Worm (Caenorhabditis elegans) whole organism, young adult: ENCODE data around the gene D1054.19.

Experiments used
- D2030.7 ChIP-seq: fragments of 200-800 bp; sonication (Bioruptor generic); IDR thresholded peaks from 2 replicates; pipeline ENCODE4 v1.3.6; 2022; ENCODE audit warnings: missing genetic modification reagents, missing genetic modification characterization, missing compliant biosample characterization
- F23B12.7 ChIP-seq: sonication (generic microtip); optimal IDR thresholded peaks from 2 replicates; lab custom pipeline; 2017; ENCODE audit warnings: missing genetic modification characterization, mild to moderate bottlenecking, missing compliant biosample characterization, antibody characterized with exemption, moderate library complexity; ENCODE audit not compliant: insufficient read depth
- F33H1.4 ChIP-seq: fragments of 200-800 bp; sonication (Bioruptor generic); IDR thresholded peaks from 2 replicates; pipeline ENCODE4 v1.3.6; 2022; ENCODE audit warnings: missing genetic modification reagents, missing genetic modification characterization, missing compliant biosample characterization
- F49E8.2 ChIP-seq: sonication (generic microtip); optimal IDR thresholded peaks from 3 replicates; lab custom pipeline; 2017; ENCODE audit warnings: missing genetic modification characterization, mild to moderate bottlenecking, missing compliant biosample characterization, antibody characterized with exemption, moderate library complexity; ENCODE audit not compliant: insufficient read depth
- K11D2.4 ChIP-seq: fragments of 200-800 bp; sonication (Bioruptor generic); IDR thresholded peaks from 2 replicates; pipeline ENCODE4 v1.3.6; 2022; ENCODE audit warnings: missing genetic modification reagents, missing genetic modification characterization, missing compliant biosample characterization
- Y53G8AR.9 ChIP-seq: fragments of 200-800 bp; sonication (Bioruptor generic); conservative IDR thresholded peaks from 2 replicates; pipeline ENCODE4 v1.3.6; 2022; ENCODE audit warnings: missing genetic modification reagents, missing genetic modification characterization, missing compliant biosample characterization
- Y56A3A.18 ChIP-seq: fragments of 200-800 bp; sonication (Bioruptor generic); IDR thresholded peaks from 2 replicates; pipeline ENCODE4 v1.3.6; 2022; ENCODE audit warnings: missing genetic modification reagents, missing genetic modification characterization, missing compliant biosample characterization
- Y67H2A.10 ChIP-seq: fragments of 200-800 bp; sonication (Bioruptor generic); conservative IDR thresholded peaks from 2 replicates; pipeline ENCODE4 v1.3.6; 2022; ENCODE audit warnings: missing genetic modification reagents, missing genetic modification characterization, missing compliant biosample characterization
- Y79H2A.3 ChIP-seq: fragments of 200-800 bp; sonication (Bioruptor generic); conservative IDR thresholded peaks from 2 replicates; pipeline ENCODE4 v1.3.6; 2022; ENCODE audit warnings: missing genetic modification reagents, missing genetic modification characterization, missing compliant biosample characterization
- Y95B8A.8 ChIP-seq: fragments of 200-800 bp; sonication (Bioruptor generic); IDR thresholded peaks from 2 replicates; pipeline ENCODE4 v1.3.6; 2022; ENCODE audit warnings: missing genetic modification reagents, missing genetic modification characterization, missing compliant biosample characterization
- attf-5 ChIP-seq: fragments of 200-800 bp; sonication (Bioruptor generic); optimal IDR thresholded peaks from 2 replicates; lab custom pipeline; 2018; ENCODE audit warnings: mild to moderate bottlenecking, missing genetic modification characterization, missing compliant biosample characterization
- cebp-1 ChIP-seq, 2 experiments: fragments of 200-800 bp in 1 of 2; sonication (Bioruptor generic) in 1 of 2; sonication (generic microtip) in 1 of 2; IDR thresholded peaks in 1 of 2; optimal IDR thresholded peaks in 1 of 2; 2 replicates each; pipeline versions ENCODE4 v1.3.6 to Lab custom; 2017 to 2022; ENCODE audit warnings: missing compliant biosample characterization in 2 of 2, missing genetic modification characterization in 2 of 2, mild to moderate bottlenecking in 1 of 2, missing genetic modification reagents in 1 of 2, moderate library complexity in 1 of 2
- ceh-100 ChIP-seq: fragments of 200-800 bp; sonication (Bioruptor generic); IDR thresholded peaks from 2 replicates; pipeline ENCODE4 v1.3.6; 2022; ENCODE audit warnings: missing genetic modification reagents, missing genetic modification characterization, missing compliant biosample characterization
- ceh-58 ChIP-seq: fragments of 200-800 bp; sonication (Bioruptor generic); IDR thresholded peaks from 2 replicates; pipeline ENCODE4 v1.3.6; 2022; ENCODE audit warnings: missing genetic modification characterization, missing compliant biosample characterization
- ceh-91 ChIP-seq: fragments of 200-800 bp; sonication (Bioruptor generic); IDR thresholded peaks from 2 replicates; pipeline ENCODE4 v1.3.6; 2022; ENCODE audit warnings: missing genetic modification reagents, missing genetic modification characterization, missing compliant biosample characterization
- dox-1 ChIP-seq: fragments of 200-800 bp; sonication (Bioruptor generic); IDR thresholded peaks from 2 replicates; pipeline ENCODE4 v1.3.6; 2022; ENCODE audit warnings: missing genetic modification reagents, missing genetic modification characterization, missing compliant biosample characterization
- dpff-1 ChIP-seq: sonication (generic microtip); optimal IDR thresholded peaks from 2 replicates; lab custom pipeline; 2017; ENCODE audit warnings: mild to moderate bottlenecking, missing genetic modification characterization, missing compliant biosample characterization
- dpl-1 ChIP-seq: fragments of 150-350 bp; optimal IDR thresholded peaks from 2 replicates; lab custom pipeline; 2014; ENCODE audit warnings: missing biosample characterization, missing genetic modification reagents, missing genetic modification characterization
- efl-1 ChIP-seq: fragments of 150-350 bp; optimal IDR thresholded peaks from 2 replicates; lab custom pipeline; 2014; ENCODE audit warnings: missing biosample characterization, missing genetic modification reagents, missing genetic modification characterization
- ekl-4 ChIP-seq: fragments of 200-800 bp; sonication (Bioruptor generic); IDR thresholded peaks from 2 replicates; pipeline ENCODE4 v1.3.6; 2022; ENCODE audit warnings: missing genetic modification reagents, missing genetic modification characterization, missing compliant biosample characterization
- hmg-1.2 ChIP-seq: fragments of 200-800 bp; sonication (Bioruptor generic); IDR thresholded peaks from 2 replicates; pipeline ENCODE4 v1.3.6; 2022; ENCODE audit warnings: missing genetic modification reagents, missing genetic modification characterization, missing compliant biosample characterization
- hmg-20 ChIP-seq: fragments of 200-800 bp; sonication (Bioruptor generic); IDR thresholded peaks from 2 replicates; pipeline ENCODE4 v1.3.6; 2022; ENCODE audit warnings: missing genetic modification reagents, missing genetic modification characterization, missing compliant biosample characterization
- hsf-1 ChIP-seq: fragments of 200-800 bp; sonication (Bioruptor generic); IDR thresholded peaks from 2 replicates; pipeline ENCODE4 v1.3.6; 2022; ENCODE audit warnings: missing genetic modification reagents, missing genetic modification characterization, missing compliant biosample characterization
- lag-1 ChIP-seq: fragments of 200-800 bp; sonication (Bioruptor generic); IDR thresholded peaks from 2 replicates; pipeline ENCODE4 v1.3.6; 2022; ENCODE audit warnings: missing genetic modification reagents, missing genetic modification characterization, missing compliant biosample characterization
- lin-35 ChIP-seq, 3 experiments: fragments of 150-350 bp in 2 of 3; sonication (generic microtip) in 1 of 3; optimal IDR thresholded peaks; 2 replicates each; lab custom pipeline; 2014 to 2018; ENCODE audit warnings: missing biosample characterization in 3 of 3, missing genetic modification characterization in 3 of 3, missing genetic modification reagents in 3 of 3
- lin-54 ChIP-seq: fragments of 200-800 bp; sonication (Bioruptor generic); optimal IDR thresholded peaks from 2 replicates; lab custom pipeline; 2018; ENCODE audit warnings: mild to moderate bottlenecking, missing genetic modification characterization, missing compliant biosample characterization
- lsl-1 ChIP-seq: fragments of 200-800 bp; sonication (Bioruptor generic); optimal IDR thresholded peaks from 2 replicates; lab custom pipeline; 2018; ENCODE audit warnings: mild to moderate bottlenecking, missing genetic modification characterization, moderate library complexity, missing compliant biosample characterization
- lsy-27 ChIP-seq: sonication (generic microtip); optimal IDR thresholded peaks from 2 replicates; lab custom pipeline; 2017; ENCODE audit warnings: missing genetic modification characterization, mild to moderate bottlenecking, missing compliant biosample characterization, antibody characterized with exemption, missing genotype, borderline replicate concordance; ENCODE audit not compliant: insufficient read depth
- madf-3 ChIP-seq: fragments of 200-800 bp; sonication (Bioruptor generic); IDR thresholded peaks from 2 replicates; pipeline ENCODE4 v1.3.6; 2022; ENCODE audit warnings: missing genetic modification reagents, missing genetic modification characterization, missing compliant biosample characterization
- madf-6 ChIP-seq: fragments of 200-800 bp; sonication (Bioruptor generic); IDR thresholded peaks from 2 replicates; pipeline ENCODE4 v1.3.6; 2022; ENCODE audit warnings: missing genetic modification reagents, missing genetic modification characterization, missing compliant biosample characterization
- madf-8 ChIP-seq: fragments of 200-800 bp; sonication (Bioruptor generic); conservative IDR thresholded peaks from 2 replicates; pipeline ENCODE4 v1.3.6; 2022; ENCODE audit warnings: missing genetic modification reagents, missing genetic modification characterization, missing compliant biosample characterization
- mcd-1 ChIP-seq: fragments of 200-800 bp; sonication (Bioruptor generic); IDR thresholded peaks from 2 replicates; pipeline ENCODE4 v1.3.6; 2022; ENCODE audit warnings: missing genetic modification reagents, missing genetic modification characterization, missing compliant biosample characterization
- nfya-1 ChIP-seq: sonication (generic microtip); optimal IDR thresholded peaks from 2 replicates; lab custom pipeline; 2017; ENCODE audit warnings: antibody characterized with exemption, missing compliant biosample characterization, missing genetic modification characterization, borderline replicate concordance; ENCODE audit not compliant: insufficient read depth
- nfya-2 ChIP-seq: fragments of 200-800 bp; sonication (Bioruptor generic); IDR thresholded peaks from 2 replicates; pipeline ENCODE4 v1.3.6; 2022; ENCODE audit warnings: missing genetic modification reagents, missing genetic modification characterization, missing compliant biosample characterization
- nhr-179 ChIP-seq: sonication (generic microtip); optimal IDR thresholded peaks from 2 replicates; lab custom pipeline; 2016; ENCODE audit warnings: mild to moderate bottlenecking, missing genetic modification characterization, missing compliant biosample characterization
- pbrm-1 ChIP-seq: fragments of 200-800 bp; sonication (Bioruptor generic); IDR thresholded peaks from 2 replicates; pipeline ENCODE4 v1.3.6; 2022; ENCODE audit warnings: missing genetic modification reagents, missing genetic modification characterization, missing compliant biosample characterization
- rcor-1 ChIP-seq: fragments of 200-800 bp; sonication (Bioruptor generic); IDR thresholded peaks from 2 replicates; pipeline ENCODE4 v1.3.6; 2022; ENCODE audit warnings: missing genetic modification reagents, missing genetic modification characterization, missing compliant biosample characterization
- rpc-1 ChIP-seq, 2 experiments: fragments of 150-350 bp in 1 of 2; sonication (generic microtip) in 1 of 2; optimal IDR thresholded peaks; 2 replicates each; lab custom pipeline; 2014 to 2018; ENCODE audit warnings: missing biosample characterization in 1 of 2, missing genetic modification characterization in 1 of 2, missing genetic modification reagents in 1 of 2, missing genotype in 1 of 2
- somi-1 ChIP-seq: fragments of 200-800 bp; sonication (Bioruptor generic); optimal IDR thresholded peaks from 2 replicates; lab custom pipeline; 2018; ENCODE audit warnings: mild to moderate bottlenecking, missing genetic modification characterization, missing compliant biosample characterization
- tlf-1 ChIP-seq: fragments of 200-800 bp; sonication (Bioruptor generic); optimal IDR thresholded peaks from 2 replicates; lab custom pipeline; 2018; ENCODE audit warnings: mild to moderate bottlenecking, missing genetic modification characterization, missing compliant biosample characterization
- xnd-1 ChIP-seq: sonication (generic microtip); optimal IDR thresholded peaks from 2 replicates; lab custom pipeline; 2016; ENCODE audit warnings: missing genotype, missing genetic modification reagents, missing genetic modification characterization, missing compliant biosample characterization
- ztf-18 ChIP-seq: sonication (generic microtip); optimal IDR thresholded peaks from 2 replicates; lab custom pipeline; 2016; ENCODE audit warnings: missing genotype, mild to moderate bottlenecking, missing genetic modification characterization, missing compliant biosample characterization
- ztf-22 ChIP-seq: fragments of 200-800 bp; sonication (Bioruptor generic); optimal IDR thresholded peaks from 2 replicates; lab custom pipeline; 2018; ENCODE audit warnings: mild to moderate bottlenecking, missing genetic modification characterization, moderate library complexity, missing compliant biosample characterization

D1054.19 gene

DNA sequence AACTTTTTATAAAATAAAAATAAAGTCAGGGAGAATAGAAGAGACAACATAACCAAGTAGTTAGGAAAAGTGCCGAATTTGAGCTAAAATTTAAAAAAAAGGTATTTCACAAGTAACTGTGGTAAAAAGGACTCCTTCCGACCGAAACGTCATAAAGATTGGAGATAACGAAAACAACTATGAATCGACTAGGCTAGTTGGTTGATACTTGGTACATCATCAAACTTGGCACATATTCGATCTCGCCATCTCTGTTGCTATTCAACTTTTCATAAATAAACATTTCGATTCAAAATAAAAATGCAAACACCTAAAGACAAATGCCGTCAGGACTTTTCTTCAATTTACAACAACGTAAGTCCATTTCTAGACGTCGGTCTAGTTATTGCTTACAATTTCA is 16.2 kb downstream of the D1054.19 start, which contains the start of gene C29A12.22:
TSS of gene C29A12.22 (plus strand) at position 301 of the 400 bp plus-strand sequence.
- TF ChIP-seq ztf-22 (GFP tag; lab: Kevin White, UChicago) (no peak), ceh-58 (no peak), somi-1 (GFP tag; lab: Kevin White, UChicago) (no peak), hmg-20 (GFP tag; lab: Robert Waterston, UW) (no peak), Y56A3A.18 (no peak), lsy-27 (tag; lab: Kevin White, UChicago) (no peak), lin-35 (GFP tag; optimal IDR thresholded peaks at IDR 0.05; lab: Kevin White, UChicago) (no peak), nhr-179 (tag; lab: Kevin White, UChicago) (no peak)

DNA sequence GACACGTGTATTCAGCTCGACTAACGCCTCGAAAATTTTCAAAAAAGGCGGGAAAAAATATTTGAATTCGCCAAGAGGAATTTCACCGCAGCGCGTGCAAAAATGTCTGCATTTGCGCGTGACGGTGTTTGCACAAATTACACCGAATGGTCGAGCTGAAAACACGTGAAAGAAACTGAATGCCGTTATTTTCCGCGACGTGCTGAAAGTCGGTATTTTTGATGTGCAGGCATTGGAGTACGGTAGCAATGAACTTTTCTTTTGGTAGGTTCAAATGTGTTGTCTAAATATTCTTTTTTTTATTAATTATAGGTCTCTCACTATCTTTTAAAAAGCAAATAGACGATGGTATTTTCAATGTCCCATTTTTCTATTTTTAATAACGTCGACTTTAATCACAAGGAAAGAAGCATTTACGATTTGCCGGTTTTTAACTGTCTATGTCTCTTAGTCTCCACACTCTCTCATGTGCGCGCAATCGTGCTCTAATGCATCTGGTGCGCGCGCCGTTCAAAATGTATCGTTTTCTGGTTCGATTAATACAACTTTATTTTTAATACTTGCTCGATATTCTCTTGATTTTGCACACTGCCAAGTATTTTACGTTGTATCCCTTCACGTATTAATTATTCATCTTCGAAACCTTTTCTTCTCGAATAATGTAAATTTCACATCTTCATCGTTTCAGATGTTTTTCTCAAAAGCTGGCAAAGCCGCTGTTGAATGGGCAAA is 18.0 kb downstream of the D1054.19 start, which contains the start of the genes C29A12.1 and lig-1:
TSS of gene C29A12.1 (minus strand) at position 63 of the 732 bp plus-strand sequence.
TSS of gene lig-1 (plus strand) at position 682 of the 732 bp plus-strand sequence.
- no peak for TF ChIP-seq rpc-1 (optimal IDR thresholded peaks at IDR 0.05; lab: Kevin White, UChicago)
- TF ChIP-seq rpc-1 (tag; optimal IDR thresholded peaks at IDR 0.05; lab: Kevin White, UChicago), result no peak
- TF ChIP-seq ztf-18 (tag; lab: Kevin White, UChicago), result peak; percentile 26
- TF ChIP-seq Y67H2A.10 (GFP tag; lab: Robert Waterston, UW), result no peak
- TF ChIP-seq nfya-1, result no peak
- TF ChIP-seq hmg-1.2 (GFP tag; lab: Robert Waterston, UW), result peak; percentile 66; the same call in 1 of the 2 replicates
- peak; percentile 87 for TF ChIP-seq lsl-1 (GFP tag; lab: Kevin White, UChicago)
- TF ChIP-seq rcor-1, result peak; percentile 45; the same call in 1 of the 2 replicates
- peak; percentile 44 for TF ChIP-seq attf-5 (GFP tag; lab: Kevin White, UChicago)
- peak; percentile 54 for TF ChIP-seq xnd-1
- 0 out of 2 replicates have a peak, but pooled peaks have one; percentile 57 for TF ChIP-seq hsf-1 (GFP tag; lab: Robert Waterston, UW)
- peak; percentile 30 for TF ChIP-seq dpl-1
- TF ChIP-seq madf-3 (GFP tag; lab: Robert Waterston, UW), result peak; percentile 83
- TF ChIP-seq F49E8.2 (tag; lab: Kevin White, UChicago), result peak; percentile 73
- peak; percentile 55 for TF ChIP-seq lin-54 (GFP tag; lab: Kevin White, UChicago)
- TF ChIP-seq madf-6 (GFP tag; lab: Robert Waterston, UW), result peak; percentile 83
- TF ChIP-seq Y53G8AR.9 (GFP tag; lab: Robert Waterston, UW), result no peak
- 0 out of 2 replicates have a peak, but pooled peaks have one; percentile 35 for TF ChIP-seq ceh-100 (GFP tag; lab: Robert Waterston, UW)
- peak; percentile 30; the same call in 1 of the 2 replicates for TF ChIP-seq pbrm-1 (GFP tag; lab: Robert Waterston, UW)
- TF ChIP-seq Y56A3A.18, result no peak
- peak; percentile 51 for TF ChIP-seq F33H1.4 (GFP tag; lab: Robert Waterston, UW)
- 0 out of 2 replicates have a peak, but pooled peaks have one; percentile 8 for TF ChIP-seq Y95B8A.8 (GFP tag; lab: Robert Waterston, UW)
- peak; percentile 93 for TF ChIP-seq D2030.7
- TF ChIP-seq F23B12.7 (tag; lab: Kevin White, UChicago), result peak; percentile 27
- no peak for TF ChIP-seq lsy-27 (tag; lab: Kevin White, UChicago)
- TF ChIP-seq cebp-1 (GFP tag; IDR thresholded peaks at IDR 0.05; lab: Robert Waterston, UW), result no peak
- no peak for TF ChIP-seq cebp-1 (tag; optimal IDR thresholded peaks at IDR 0.05; lab: Kevin White, UChicago)
- TF ChIP-seq ekl-4 (GFP tag; lab: Robert Waterston, UW), result peak; percentile 25; the same call in 1 of the 2 replicates
- TF ChIP-seq dpff-1 (tag; lab: Kevin White, UChicago), result no peak
- TF ChIP-seq tlf-1 (GFP tag; lab: Kevin White, UChicago), result peak; percentile 41
- no peak for TF ChIP-seq Y79H2A.3
- TF ChIP-seq ceh-91, result peak; percentile 86
- peak; percentile 79 for TF ChIP-seq dox-1 (GFP tag; lab: Robert Waterston, UW)
- TF ChIP-seq K11D2.4, result no peak
- no peak for TF ChIP-seq nfya-2 (GFP tag; lab: Robert Waterston, UW)
- peak; percentile 70 for TF ChIP-seq efl-1 (GFP tag; lab: Kevin White, UChicago)
- peak; percentile 65 for TF ChIP-seq madf-8 (GFP tag; lab: Robert Waterston, UW)
- no peak for TF ChIP-seq lag-1
- peak; percentile 68 for TF ChIP-seq mcd-1 (GFP tag; lab: Robert Waterston, UW)
